Worm (Caenorhabditis elegans): Measurements from ENCODE around the gene srx-84.

srx-84 gene

DNA sequence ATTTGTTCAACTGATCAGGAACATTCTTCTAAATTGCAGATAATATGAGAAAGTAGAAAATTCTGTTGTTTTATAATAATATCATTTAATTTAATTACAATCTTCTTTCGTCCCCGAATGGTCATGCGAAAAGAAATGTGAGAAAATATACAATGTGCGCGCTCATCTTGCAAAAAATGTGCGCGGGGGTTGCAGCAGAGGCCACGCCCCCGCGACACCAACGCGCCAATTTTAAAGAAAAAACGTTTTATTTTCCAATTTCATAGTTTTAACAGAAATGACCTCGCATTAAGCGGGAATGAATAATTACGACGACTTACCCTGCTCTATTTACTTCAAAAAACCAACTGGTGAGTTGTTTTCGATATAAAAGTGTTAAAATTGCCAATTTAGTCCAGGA lies 11.6 kb downstream of the srx-84 start, which contains the start of gene sas-5 (continued):
- TF ChIP-seq K02D7.2 (tag; optimal IDR thresholded peaks at IDR 0.05) (peak; percentile 57), ceh-18 (tag; optimal IDR thresholded peaks at IDR 0.05) (no peak), ceh-2 (tag; optimal IDR thresholded peaks at IDR 0.05) (peak; percentile 78), T23F11.4 (GFP tag; optimal IDR thresholded peaks at IDR 0.05) (peak; percentile 60), tbx-2 (tag; optimal IDR thresholded peaks at IDR 0.05) (peak; percentile 87), ceh-22 (tag; optimal IDR thresholded peaks at IDR 0.05) (no peak), gmeb-2 (tag; optimal IDR thresholded peaks at IDR 0.05) (peak; percentile 79), unc-86 (tag; optimal IDR thresholded peaks at IDR 0.05) (peak; percentile 83), ama-1 (optimal IDR thresholded peaks at IDR 0.05) (no peak), odd-2 (tag; optimal IDR thresholded peaks at IDR 0.05) (peak; percentile 77), Y22D7AL.16 (tag; optimal IDR thresholded peaks at IDR 0.05) (peak; percentile 77), ceh-34 (tag; optimal IDR thresholded peaks at IDR 0.05) (peak; percentile 72), pha-4 (tag; optimal IDR thresholded peaks at IDR 0.05) (no peak), unc-3 (GFP tag; conservative IDR thresholded peaks at IDR 0.05) (peak; percentile 61; the same call in 1 of the 2 replicates), unc-3 (tag; optimal IDR thresholded peaks at IDR 0.05) (peak; percentile 73), ets-4 (tag; optimal IDR thresholded peaks at IDR 0.05) (peak; percentile 49), fax-1 (tag; optimal IDR thresholded peaks at IDR 0.05) (peak; percentile 83), pha-2 (tag; optimal IDR thresholded peaks at IDR 0.05) (peak; percentile 62), hlh-6 (tag; optimal IDR thresholded peaks at IDR 0.05) (peak; percentile 36), tbx-7 (tag; optimal IDR thresholded peaks at IDR 0.05) (peak; percentile 21), hlh-15 (tag; optimal IDR thresholded peaks at IDR 0.05) (peak; percentile 57), ceh-30 (tag; optimal IDR thresholded peaks at IDR 0.05) (no peak), mec-3 (tag; optimal IDR thresholded peaks at IDR 0.05; ENCODE audit: borderline replicate concordance) (peak; percentile 8), dmd-4 (tag; optimal IDR thresholded peaks at IDR 0.05; ENCODE audit: borderline replicate concordance) (peak; percentile 71)

DNA sequence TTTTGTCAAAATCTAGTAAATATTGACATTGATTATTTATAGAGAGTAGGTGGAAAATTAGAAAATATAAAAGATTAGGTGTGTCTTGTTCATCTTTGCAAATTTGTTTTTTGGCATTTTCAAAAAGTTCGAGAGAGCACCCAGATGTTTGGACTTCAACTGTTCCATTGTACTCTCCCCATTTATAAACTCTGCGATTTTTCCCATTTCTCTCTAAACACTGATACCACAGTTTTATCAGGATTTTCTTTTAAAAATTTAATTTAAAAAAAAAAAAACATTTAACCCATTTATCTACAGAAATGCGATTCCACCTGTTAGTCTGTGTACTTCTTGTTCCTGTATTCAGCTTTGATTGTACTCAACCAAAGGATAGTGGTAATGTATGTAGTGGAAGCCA lies 14.1 kb downstream of the srx-84 start, which contains the start of gene tag-290:
Gene tag-290, plus strand, starts transcription at position 301 of the 400 bp plus-strand sequence.
- TF ChIP-seq ceh-19 (GFP tag; optimal IDR thresholded peaks at IDR 0.05) (no peak), ceh-2 (tag; optimal IDR thresholded peaks at IDR 0.05) (no peak), gmeb-2 (tag; optimal IDR thresholded peaks at IDR 0.05) (no peak), elt-2 (tag; optimal IDR thresholded peaks at IDR 0.05) (no peak), unc-42 (tag; optimal IDR thresholded peaks at IDR 0.05) (no peak), pqm-1 (tag; optimal IDR thresholded peaks at IDR 0.05) (no peak), unc-3 (GFP tag; conservative IDR thresholded peaks at IDR 0.05) (no peak), unc-3 (tag; optimal IDR thresholded peaks at IDR 0.05) (no peak), sdc-2 (tag; optimal IDR thresholded peaks at IDR 0.05) (no peak)

DNA sequence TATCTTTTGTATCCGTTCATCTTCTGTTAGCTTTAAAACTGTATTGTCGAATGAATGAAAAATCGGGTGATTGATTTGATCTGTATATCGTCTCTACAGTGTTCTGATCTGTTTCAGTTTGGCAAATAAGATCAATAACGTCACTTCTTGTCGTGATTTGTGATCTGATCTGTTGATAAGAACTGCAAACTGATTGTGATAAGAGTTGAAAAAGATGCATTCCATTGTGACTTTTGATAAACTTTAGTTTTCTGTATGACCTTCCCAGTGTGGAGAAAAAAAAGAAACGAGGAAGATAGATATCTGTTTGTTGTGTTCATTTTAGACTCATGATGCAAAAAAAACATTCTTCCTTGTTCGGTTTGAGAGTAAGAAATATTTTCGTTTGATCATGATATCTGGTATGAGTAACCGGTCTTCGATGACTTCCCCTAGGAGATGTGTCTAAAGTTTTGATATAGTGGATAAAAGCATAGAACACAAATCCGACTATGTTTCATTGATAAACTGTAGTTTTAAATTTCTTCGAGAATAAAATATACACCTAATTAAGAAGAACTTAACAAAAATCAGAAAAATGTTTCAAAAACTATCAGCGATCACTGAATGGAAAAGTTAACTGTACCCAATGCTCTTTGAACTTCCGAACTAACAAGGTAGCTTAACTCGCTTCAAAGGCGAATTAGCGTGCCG lies 16.0 kb downstream of the srx-84 start:
- TF ChIP-seq elt-2 (tag; optimal IDR thresholded peaks at IDR 0.05) (peak; percentile 80), ets-4 (tag; optimal IDR thresholded peaks at IDR 0.05) (no peak)

DNA sequence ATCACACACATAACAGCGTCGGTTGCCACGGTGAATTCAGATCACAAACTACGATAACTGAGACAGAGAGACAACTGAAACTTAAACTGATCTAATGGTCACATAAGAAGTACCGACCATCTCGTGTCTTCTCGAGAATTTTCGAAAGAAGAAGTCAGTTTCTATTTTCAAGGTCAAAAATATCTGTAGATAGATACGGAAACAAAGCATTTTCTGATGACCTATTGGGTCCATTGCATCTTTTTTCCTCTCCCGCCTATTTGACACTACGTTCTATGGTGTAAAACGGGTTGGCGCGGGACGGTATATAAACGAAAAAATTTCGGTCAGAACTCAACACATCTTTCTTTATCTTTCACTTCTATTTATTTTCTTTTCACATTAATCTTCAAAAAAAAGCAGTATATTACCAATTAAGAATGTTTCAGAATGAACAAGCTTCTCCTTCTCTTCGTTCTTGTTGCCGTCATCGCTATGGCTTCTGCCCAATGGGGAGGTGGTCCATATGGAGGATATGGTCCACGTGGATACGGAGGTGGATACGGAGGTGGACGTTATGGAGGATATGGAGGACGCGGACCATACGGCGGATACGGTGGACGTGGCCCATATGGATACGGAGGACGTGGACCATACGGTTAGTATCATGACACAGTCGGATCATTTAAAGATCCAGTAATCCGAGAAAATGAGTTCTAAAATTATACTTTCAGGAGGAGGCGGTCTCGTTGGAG lies 17.2 kb downstream of the srx-84 start, which contains the start of gene nlp-24:
Gene nlp-24, plus strand, starts transcription at position 429 of the 734 bp plus-strand sequence.
- no peak for TF ChIP-seq nhr-232 (tag; optimal IDR thresholded peaks at IDR 0.05)
- TF ChIP-seq unc-42 (tag; optimal IDR thresholded peaks at IDR 0.05) = no peak
- TF ChIP-seq ceh-22 (tag; optimal IDR thresholded peaks at IDR 0.05) = no peak
- TF ChIP-seq ceh-2 (tag; optimal IDR thresholded peaks at IDR 0.05) = no peak
- no peak for TF ChIP-seq ceh-30 (tag; optimal IDR thresholded peaks at IDR 0.05)
- TF ChIP-seq ceh-18 (tag; optimal IDR thresholded peaks at IDR 0.05) = no peak
- TF ChIP-seq npax-4 (tag; optimal IDR thresholded peaks at IDR 0.05) = no peak
- no peak for TF ChIP-seq ceh-9 (tag; optimal IDR thresholded peaks at IDR 0.05)
- TF ChIP-seq rnt-1 (tag; optimal IDR thresholded peaks at IDR 0.05) = no peak
- TF ChIP-seq K02D7.2 (tag; optimal IDR thresholded peaks at IDR 0.05) = no peak
- no peak for TF ChIP-seq ttx-3 (tag; optimal IDR thresholded peaks at IDR 0.05)
- TF ChIP-seq ceh-48 (tag; optimal IDR thresholded peaks at IDR 0.05) = no peak
- no peak for TF ChIP-seq ceh-19 (GFP tag; optimal IDR thresholded peaks at IDR 0.05)
- TF ChIP-seq ceh-45 (GFP tag; IDR thresholded peaks at IDR 0.05) = no peak
- TF ChIP-seq dmd-4 (tag; optimal IDR thresholded peaks at IDR 0.05; ENCODE audit: borderline replicate concordance) = no peak
- no peak for TF ChIP-seq hlh-13 (GFP tag; optimal IDR thresholded peaks at IDR 0.05)
- TF ChIP-seq lin-11 (tag; optimal IDR thresholded peaks at IDR 0.05) = no peak
- TF ChIP-seq eyg-1 (tag; optimal IDR thresholded peaks at IDR 0.05) = no peak
- TF ChIP-seq pag-3 (tag; optimal IDR thresholded peaks at IDR 0.05; ENCODE audit: borderline replicate concordance) = no peak
- TF ChIP-seq sdc-2 (tag; optimal IDR thresholded peaks at IDR 0.05) = no peak
